Worm (Caenorhabditis elegans): Measurements from ENCODE around the gene T25B2.3.

- no peak for TF ChIP-seq ztf-29 (GFP tag; IDR thresholded peaks at IDR 0.05)
- TF ChIP-seq cog-1 (tag; optimal IDR thresholded peaks at IDR 0.05) = no peak
- no peak for TF ChIP-seq T22C8.4 (GFP tag; IDR thresholded peaks at IDR 0.05)
- TF ChIP-seq tab-1 (GFP tag; IDR thresholded peaks at IDR 0.05) = no peak
- TF ChIP-seq ref-1 (GFP tag; conservative IDR thresholded peaks at IDR 0.05) = no peak
- TF ChIP-seq klf-2 (GFP tag; conservative IDR thresholded peaks at IDR 0.05) = no peak
- no peak for TF ChIP-seq ztf-23 (GFP tag; IDR thresholded peaks at IDR 0.05)
- TF ChIP-seq med-1 (GFP tag; optimal IDR thresholded peaks at IDR 0.05; ENCODE audit: insufficient read depth) = no peak
- TF ChIP-seq flt-1 (GFP tag; IDR thresholded peaks at IDR 0.05) = no peak
These were observed 47.2 kb upstream of the T25B2.3 start for ce11 chrX:6128773-6129172.
